Fruit fly (Drosophila melanogaster): ENCODE data around the gene SmB.
A peak's percentile ranks its signal among the peaks of the same experiment; 100 is the strongest.

The SmB gene

dm6 chr2L:10426534-10427048, at the start of gene SmB, which contains the start of gene KdelR (continued):
- TF ChIP-seq CG18011 (GFP tag; optimal IDR thresholded peaks at IDR 0.05): no peak
- no peak for TF ChIP-seq CG6765 (GFP tag; optimal IDR thresholded peaks at IDR 0.05)
- no peak for TF ChIP-seq CG4404 (GFP tag; IDR thresholded peaks at IDR 0.05)
- no peak for TF ChIP-seq sc (optimal IDR thresholded peaks at IDR 0.05)
- TF ChIP-seq sc (GFP tag; optimal IDR thresholded peaks at IDR 0.05): no peak
- no peak for TF ChIP-seq Doc2 (GFP tag; IDR thresholded peaks at IDR 0.05)
- peak; percentile 7 for TF ChIP-seq Chrac-16 (GFP tag; optimal IDR thresholded peaks at IDR 0.05)
- peak; percentile 18; the same call in 1 of the 2 replicates for TF ChIP-seq Adf1 (GFP tag; IDR thresholded peaks at IDR 0.05)
- no peak for TF ChIP-seq disco-r (GFP tag; optimal IDR thresholded peaks at IDR 0.05)
- no peak for TF ChIP-seq ci (GFP tag; IDR thresholded peaks at IDR 0.05)
- TF ChIP-seq Max (GFP tag; optimal IDR thresholded peaks at IDR 0.05): peak; percentile 64
- TF ChIP-seq CG7987 (GFP tag; optimal IDR thresholded peaks at IDR 0.05): no peak
- TF ChIP-seq sob (GFP tag; IDR thresholded peaks at IDR 0.05): no peak
- TF ChIP-seq Tbp (GFP tag; optimal IDR thresholded peaks at IDR 0.05): no peak
- no peak for TF ChIP-seq croc (GFP tag; conservative IDR thresholded peaks at IDR 0.05)
- no peak for TF ChIP-seq kni (GFP tag; optimal IDR thresholded peaks at IDR 0.05)
- no peak for TF ChIP-seq CG3726 (GFP tag; IDR thresholded peaks at IDR 0.05)
- TF ChIP-seq CG7963 (GFP tag; IDR thresholded peaks at IDR 0.05; ENCODE audit: partially characterized antibody): peak; percentile 76
- TF ChIP-seq exex (tag; optimal IDR thresholded peaks at IDR 0.05): peak; percentile 19
- peak; percentile 90 for TF ChIP-seq hb (GFP tag; IDR thresholded peaks at IDR 0.05; ENCODE audit: partially characterized antibody)
- peak in 1 of 3 experiments; percentile 19 for TF ChIP-seq lola (GFP tag; optimal IDR thresholded peaks at IDR 0.05)
- no peak for TF ChIP-seq Mrtf (GFP tag; IDR thresholded peaks at IDR 0.05)
- TF ChIP-seq ac (GFP tag; optimal IDR thresholded peaks at IDR 0.05): no peak
- no peak for TF ChIP-seq CG16779 (GFP tag; IDR thresholded peaks at IDR 0.05)
- TF ChIP-seq caup (GFP tag; optimal IDR thresholded peaks at IDR 0.05; ENCODE audit: severe bottlenecking): no peak
- no peak for TF ChIP-seq Ravus (GFP tag; IDR thresholded peaks at IDR 0.05)
- TF ChIP-seq CG5245 (GFP tag; optimal IDR thresholded peaks at IDR 0.05): no peak
- peak; percentile 7 for TF ChIP-seq CG18476 (GFP tag; optimal IDR thresholded peaks at IDR 0.05)
- TF ChIP-seq CG15073 (GFP tag; optimal IDR thresholded peaks at IDR 0.05): no peak
- no peak for TF ChIP-seq lab (GFP tag; optimal IDR thresholded peaks at IDR 0.05)
- no peak for TF ChIP-seq stc (GFP tag; IDR thresholded peaks at IDR 0.05)
- TF ChIP-seq ems (GFP tag; optimal IDR thresholded peaks at IDR 0.05): no peak
- no peak for TF ChIP-seq Dfd (GFP tag; optimal IDR thresholded peaks at IDR 0.05)
- TF ChIP-seq nerfin-1 (tag; optimal IDR thresholded peaks at IDR 0.05): peak; percentile 40
- no peak for TF ChIP-seq Mad (GFP tag; optimal IDR thresholded peaks at IDR 0.05)
- TF ChIP-seq Fer3 (tag; optimal IDR thresholded peaks at IDR 0.05): no peak
- TF ChIP-seq Spps (tag; optimal IDR thresholded peaks at IDR 0.05): no peak
- no peak for TF ChIP-seq Dip2 (GFP tag; IDR thresholded peaks at IDR 0.05)
- no peak for TF ChIP-seq psq (GFP tag; optimal IDR thresholded peaks at IDR 0.05)
- TF ChIP-seq chif (GFP tag; optimal IDR thresholded peaks at IDR 0.05): no peak
- no peak for TF ChIP-seq al (GFP tag; IDR thresholded peaks at IDR 0.05)
- TF ChIP-seq Hr39 (optimal IDR thresholded peaks at IDR 0.05): no peak
- no peak for TF ChIP-seq ase (GFP tag; IDR thresholded peaks at IDR 0.05)
- TF ChIP-seq crol (GFP tag; IDR thresholded peaks at IDR 0.05): no peak
- TF ChIP-seq cas (GFP tag; IDR thresholded peaks at IDR 0.05): no peak
- TF ChIP-seq Fer2 (tag; optimal IDR thresholded peaks at IDR 0.05): no peak
- TF ChIP-seq pnt (GFP tag; optimal IDR thresholded peaks at IDR 0.05): no peak
- no peak for TF ChIP-seq Nf-YB (GFP tag; optimal IDR thresholded peaks at IDR 0.05)
- no peak for TF ChIP-seq wor (GFP tag; IDR thresholded peaks at IDR 0.05)
- no peak for TF ChIP-seq CG32767 (GFP tag; IDR thresholded peaks at IDR 0.05)
- no peak for TF ChIP-seq chm (GFP tag; IDR thresholded peaks at IDR 0.05)
- TF ChIP-seq CG6683 (GFP tag; optimal IDR thresholded peaks at IDR 0.05): no peak
